Fruit fly (Drosophila melanogaster) Kc167 (cell line): ENCODE data around the gene ArgRS-m.

Experiments used
- Myc ChIP-seq: fragments of >200 bp; optimal IDR thresholded peaks from 2 replicates; lab custom pipeline; 2017; ENCODE audit warnings: missing external identifiers
- Sin3A ChIP-seq: fragments of >200 bp; optimal IDR thresholded peaks from 2 replicates; lab custom pipeline; 2018; ENCODE audit warnings: missing external identifiers
- h ChIP-seq: fragments of >200 bp; optimal IDR thresholded peaks from 3 replicates; lab custom pipeline; 2018; ENCODE audit warnings: missing external identifiers
- insv ChIP-seq: fragments of >200 bp; optimal IDR thresholded peaks from 3 replicates; lab custom pipeline; 2018; ENCODE audit warnings: missing external identifiers
- psq ChIP-seq: fragments of >200 bp; optimal IDR thresholded peaks from 2 replicates; lab custom pipeline; 2017; ENCODE audit warnings: missing external identifiers
- ttk ChIP-seq: sonication (Bioruptor generic); optimal IDR thresholded peaks from 2 replicates; lab custom pipeline; 2017; ENCODE audit warnings: missing external identifiers

The ArgRS-m gene

dm6 chr3R:7886859-7887190 is at the start of gene ArgRS-m:
Gene ArgRS-m (plus strand): TSS chr3R:7887045.
- TF ChIP-seq psq (no peak), h (lab: Kevin White, UChicago) (no peak), Myc (no peak), insv (lab: Kevin White, UChicago) (no peak), ttk (lab: Kevin White, UChicago) (no peak), Sin3A (lab: Kevin White, UChicago) (no peak)

DNA sequence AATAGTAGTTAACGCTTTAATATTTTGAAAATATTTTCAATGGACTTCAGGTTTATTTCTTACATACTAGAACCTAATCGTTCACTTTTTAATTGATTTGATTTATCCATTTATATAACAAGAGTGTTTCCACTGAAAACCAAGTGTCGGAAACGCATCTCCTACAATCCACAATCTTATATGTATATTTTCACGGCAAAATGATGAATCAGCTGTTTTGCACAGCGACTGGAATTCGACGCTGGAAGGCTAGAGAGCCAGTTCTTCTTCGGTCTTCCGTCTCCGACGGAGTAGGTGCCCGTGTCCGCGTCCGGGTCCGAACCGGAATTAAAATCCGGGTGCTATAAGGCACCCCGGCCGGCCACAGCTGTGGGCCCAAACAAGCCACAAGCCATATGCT is 2.4 kb upstream of the ArgRS-m start:
- TF ChIP-seq Myc (no peak), psq (no peak), Sin3A (lab: Kevin White, UChicago) (no peak), insv (lab: Kevin White, UChicago) (no peak), h (lab: Kevin White, UChicago) (no peak), ttk (lab: Kevin White, UChicago) (no peak)

DNA sequence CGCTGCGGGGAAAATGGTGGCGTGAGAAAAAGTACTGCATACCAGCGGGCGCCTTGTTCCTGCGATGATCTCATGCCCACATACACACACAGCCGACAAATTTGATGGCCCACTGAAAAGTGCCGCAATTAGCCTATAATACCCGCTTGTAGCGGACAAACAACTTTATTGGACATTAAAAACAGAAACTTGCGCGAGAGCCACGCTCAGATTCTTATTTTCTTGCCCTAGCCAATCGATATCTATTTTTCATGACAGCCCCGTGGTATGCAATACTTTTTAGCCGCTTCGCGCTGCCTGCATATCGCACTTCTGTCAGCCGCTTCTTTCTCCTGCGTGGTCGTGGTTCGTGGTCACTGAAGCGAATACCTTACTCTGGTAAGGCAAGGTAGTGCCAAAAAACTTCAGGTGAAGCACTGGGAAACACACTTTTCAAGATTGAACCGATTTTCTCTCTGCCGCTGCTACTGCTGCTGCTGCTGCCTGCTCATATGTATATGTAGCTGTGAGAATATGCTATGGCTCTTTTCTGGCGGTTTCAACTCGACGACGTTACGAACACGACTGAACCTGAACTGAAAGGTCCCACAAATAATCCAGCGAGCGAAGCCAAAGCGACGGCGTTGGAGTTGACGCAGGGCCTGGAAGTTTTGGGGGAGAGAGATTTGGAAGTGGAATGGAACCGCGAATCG is 532 bp upstream of the ArgRS-m start, which contains the start of gene CG17816:
Gene CG17816 (minus strand): TSS at position 567 of the 692 bp plus-strand sequence.
- TF ChIP-seq psq: no peak
- no peak for TF ChIP-seq insv (lab: Kevin White, UChicago)
- no peak for TF ChIP-seq Sin3A (lab: Kevin White, UChicago)
- TF ChIP-seq ttk (lab: Kevin White, UChicago): no peak
- TF ChIP-seq h (lab: Kevin White, UChicago): no peak
- no peak for TF ChIP-seq Myc

- TF ChIP-seq insv (lab: Kevin White, UChicago) (no peak), psq (no peak), ttk (lab: Kevin White, UChicago) (no peak), Myc (no peak), h (lab: Kevin White, UChicago) (no peak), Sin3A (lab: Kevin White, UChicago) (no peak)
Measured at dm6 chr3R:7891031-7891430, 4.2 kb downstream of the ArgRS-m start, which contains the start of gene wtrw. Gene wtrw (plus strand): TSS chr3R:7891331.

dm6 chr3R:7892246-7893000 is 5.6 kb downstream of the ArgRS-m start:
- TF ChIP-seq h (lab: Kevin White, UChicago) (no peak), psq (no peak), insv (lab: Kevin White, UChicago) (no peak), Sin3A (lab: Kevin White, UChicago) (no peak), Myc (no peak), ttk (lab: Kevin White, UChicago) (no peak)

- TF ChIP-seq ttk (lab: Kevin White, UChicago): no peak
- TF ChIP-seq h (lab: Kevin White, UChicago): no peak
- TF ChIP-seq Sin3A (lab: Kevin White, UChicago): no peak
- TF ChIP-seq insv (lab: Kevin White, UChicago): no peak
- no peak for TF ChIP-seq Myc
- TF ChIP-seq psq: no peak
Measured at dm6 chr3R:7894586-7894985, 7.7 kb downstream of the ArgRS-m start.

- TF ChIP-seq ttk (lab: Kevin White, UChicago) (no peak), h (lab: Kevin White, UChicago) (no peak), psq (no peak), Myc (no peak), insv (lab: Kevin White, UChicago) (no peak), Sin3A (lab: Kevin White, UChicago) (no peak)
Measured at dm6 chr3R:7895457-7895856, 8.6 kb downstream of the ArgRS-m start.

DNA sequence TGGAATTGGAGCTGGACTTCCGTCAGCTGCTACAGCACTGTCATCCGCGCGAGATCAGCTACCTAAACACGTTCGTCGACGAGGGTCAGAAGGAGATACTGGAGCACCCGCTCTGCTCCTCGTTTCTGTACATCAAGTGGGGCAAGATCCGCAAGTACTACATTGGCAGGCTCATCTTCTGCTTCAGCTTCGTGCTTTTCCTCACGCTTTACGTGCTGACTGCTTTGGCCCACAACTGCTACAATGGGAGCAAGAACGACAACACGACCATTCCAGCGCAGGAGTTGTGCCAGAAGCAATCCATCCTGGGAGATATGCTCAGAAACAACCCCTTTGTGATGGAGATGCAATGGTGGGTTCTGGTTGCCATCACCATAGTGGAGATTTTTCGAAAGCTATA is 12.4 kb downstream of the ArgRS-m start:
- TF ChIP-seq ttk (lab: Kevin White, UChicago): no peak
- no peak for TF ChIP-seq insv (lab: Kevin White, UChicago)
- no peak for TF ChIP-seq Myc

DNA sequence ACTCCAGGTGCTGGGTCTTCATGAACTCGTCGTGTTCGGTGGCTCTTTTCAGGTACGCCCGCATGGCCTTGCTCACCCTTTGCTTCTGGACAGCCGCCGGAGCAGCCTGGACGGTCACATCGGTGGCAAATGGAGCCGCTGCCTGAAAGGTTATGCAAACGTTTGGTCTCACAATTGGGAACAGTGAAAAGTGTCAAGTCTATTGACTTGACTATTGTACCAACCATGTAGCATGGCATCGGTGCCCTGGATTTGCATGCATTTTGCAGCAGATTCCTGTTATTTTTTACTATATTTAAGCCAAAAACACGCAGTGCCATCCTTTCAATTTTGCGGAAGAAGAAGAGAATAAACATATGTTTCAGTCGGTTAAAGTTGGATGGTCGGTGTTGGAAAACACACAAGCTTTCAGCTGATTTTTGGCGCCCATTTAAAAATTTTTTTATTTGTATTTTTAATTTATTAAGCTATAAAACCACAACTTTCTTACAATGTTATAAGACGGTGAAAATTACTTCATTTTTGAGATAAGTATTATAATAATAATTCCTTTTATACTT is 15.5 kb downstream of the ArgRS-m start, which contains the start of gene mRpS9:
Gene mRpS9 (minus strand): TSS at position 355 of the 560 bp plus-strand sequence.
- TF ChIP-seq Myc: no peak
- TF ChIP-seq h (lab: Kevin White, UChicago): no peak
- no peak for TF ChIP-seq psq
- TF ChIP-seq ttk (lab: Kevin White, UChicago): no peak
- TF ChIP-seq insv (lab: Kevin White, UChicago): no peak
- TF ChIP-seq Sin3A (lab: Kevin White, UChicago): no peak

DNA sequence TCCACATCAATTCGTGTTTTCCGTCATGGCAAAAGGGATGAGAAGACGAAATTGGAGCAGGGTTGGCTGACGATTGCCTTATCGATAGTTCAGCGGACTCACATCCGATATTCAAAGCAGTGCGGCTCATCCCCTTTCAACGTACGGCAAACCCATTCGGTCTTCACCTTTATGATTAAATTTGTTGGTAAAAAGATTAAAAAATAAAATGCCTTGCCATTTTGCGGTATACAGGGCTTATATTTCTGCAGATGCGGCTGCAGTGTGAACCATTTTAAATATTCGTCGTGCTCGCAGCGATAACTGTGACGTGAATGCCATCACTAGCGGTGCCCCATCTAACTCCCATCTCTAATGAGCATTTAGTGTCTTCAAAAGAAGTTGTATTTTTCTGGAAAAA is 20.5 kb downstream of the ArgRS-m start, which contains the start of the genes Taf7 and EMC1:
Gene Taf7 (plus strand): TSS at position 23 of the 400 bp plus-strand sequence.
Gene EMC1 (minus strand): TSS at position 53 of the 400 bp plus-strand sequence.
- TF ChIP-seq psq (no peak), Sin3A (lab: Kevin White, UChicago) (peak; percentile 57), insv (lab: Kevin White, UChicago) (no peak)

DNA sequence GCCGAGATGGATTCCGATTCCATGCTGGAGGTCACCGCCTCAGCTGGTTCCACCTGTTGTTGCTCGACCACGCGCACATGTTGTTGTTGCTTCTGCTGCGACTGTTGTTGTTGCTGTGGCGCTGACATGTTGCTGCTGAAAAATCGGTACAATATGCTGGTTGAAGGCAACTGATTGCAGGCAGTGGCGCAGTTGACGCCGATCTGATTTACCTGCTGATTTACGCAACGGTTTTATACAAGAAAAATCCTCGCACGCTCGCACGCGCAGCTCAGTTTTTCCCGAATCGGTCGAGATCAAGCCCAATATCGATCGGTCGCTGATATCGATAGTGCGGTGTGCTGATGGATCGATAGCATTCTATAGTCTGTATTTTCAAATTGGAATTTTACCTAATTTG is 24.6 kb downstream of the ArgRS-m start, which contains the start of gene Prat:
Gene Prat (minus strand): TSS at position 298 of the 400 bp plus-strand sequence.
- TF ChIP-seq psq: no peak
- no peak for TF ChIP-seq Sin3A (lab: Kevin White, UChicago)
- TF ChIP-seq insv (lab: Kevin White, UChicago): no peak
- no peak for TF ChIP-seq Myc
- TF ChIP-seq h (lab: Kevin White, UChicago): no peak
- TF ChIP-seq ttk (lab: Kevin White, UChicago): no peak

dm6 chr3R:7913139-7913538 is 26.3 kb downstream of the ArgRS-m start, which contains the start of gene Rfk:
Gene Rfk (minus strand): TSS chr3R:7913290.
- TF ChIP-seq ttk (lab: Kevin White, UChicago) (no peak), Myc (no peak), psq (no peak), Sin3A (lab: Kevin White, UChicago) (no peak), insv (lab: Kevin White, UChicago) (no peak), h (lab: Kevin White, UChicago) (no peak)
